Worm (Caenorhabditis elegans): ENCODE data around the gene C55C3.1.

Gene C55C3.1

DNA sequence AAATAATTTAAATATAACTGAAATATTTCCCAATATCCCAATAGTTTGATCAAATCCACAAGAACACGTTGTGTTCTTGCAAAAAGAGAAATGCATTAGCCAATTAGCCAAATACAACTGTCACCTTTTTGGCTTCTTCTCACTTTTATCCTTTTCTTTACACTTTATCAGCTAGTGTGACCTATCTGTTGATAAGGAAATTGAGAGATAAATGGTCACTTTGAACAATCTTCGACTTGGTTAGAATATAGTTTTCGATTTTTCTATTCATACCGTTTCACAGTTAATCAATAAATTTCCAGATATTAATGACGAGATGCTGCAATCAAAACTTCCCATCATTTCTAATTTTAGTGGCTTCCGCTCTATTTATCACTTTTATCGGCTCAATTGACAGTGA lies at the start of gene C55C3.1:
Gene C55C3.1 (plus strand): TSS at position 301 of the 400 bp plus-strand sequence.
- no peak for TF ChIP-seq unc-62 (GFP tag; optimal IDR thresholded peaks at IDR 0.05)

ce11 chrIV:5659461-5659860 lies 49.4 kb upstream of the C55C3.1 start:
- TF ChIP-seq unc-62 (GFP tag; optimal IDR thresholded peaks at IDR 0.05): no peak

ce11 chrIV:5660239-5660638 lies 48.7 kb upstream of the C55C3.1 start, which contains the start of gene skn-1:
Gene skn-1 (minus strand): TSS chrIV:5660384.
- no peak for TF ChIP-seq unc-62 (GFP tag; optimal IDR thresholded peaks at IDR 0.05)

ce11 chrIV:5662073-5662472 lies 46.8 kb upstream of the C55C3.1 start:
- TF ChIP-seq unc-62 (GFP tag; optimal IDR thresholded peaks at IDR 0.05): no peak

ce11 chrIV:5662886-5663285 lies 46.0 kb upstream of the C55C3.1 start:
- TF ChIP-seq unc-62 (GFP tag; optimal IDR thresholded peaks at IDR 0.05): no peak

ce11 chrIV:5664375-5665004 lies 44.4 kb upstream of the C55C3.1 start, which contains the start of gene bec-1:
Gene bec-1 (minus strand): TSS chrIV:5664425.
- no peak for TF ChIP-seq unc-62 (GFP tag; optimal IDR thresholded peaks at IDR 0.05)

DNA sequence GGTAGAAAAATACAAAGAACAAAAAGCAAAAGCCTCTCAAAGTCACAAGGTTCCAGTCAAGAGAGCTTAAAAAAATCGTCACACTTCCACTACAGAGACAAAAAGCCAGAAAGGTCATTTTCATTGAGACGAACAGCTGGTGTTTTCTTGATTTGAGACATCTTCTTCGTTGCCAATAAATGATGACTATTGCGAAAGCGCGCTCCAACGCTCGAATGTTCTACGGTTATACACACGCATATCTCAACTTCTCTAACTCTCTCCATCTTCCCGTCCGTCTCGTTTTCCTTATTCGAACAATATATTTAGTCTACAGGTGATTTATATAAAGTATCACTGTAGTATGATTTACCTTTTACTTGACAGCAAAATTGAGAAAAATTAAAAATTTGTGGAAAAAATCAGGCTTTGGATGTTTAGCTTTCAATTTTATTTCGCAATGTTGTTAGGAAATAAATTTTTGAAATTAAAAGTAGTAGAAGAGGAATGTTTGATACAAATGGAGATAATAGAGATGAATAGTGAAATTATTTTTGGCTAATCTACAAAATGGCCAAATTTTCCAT lies 43.5 kb upstream of the C55C3.1 start:
- no peak for TF ChIP-seq unc-62 (GFP tag; optimal IDR thresholded peaks at IDR 0.05)

DNA sequence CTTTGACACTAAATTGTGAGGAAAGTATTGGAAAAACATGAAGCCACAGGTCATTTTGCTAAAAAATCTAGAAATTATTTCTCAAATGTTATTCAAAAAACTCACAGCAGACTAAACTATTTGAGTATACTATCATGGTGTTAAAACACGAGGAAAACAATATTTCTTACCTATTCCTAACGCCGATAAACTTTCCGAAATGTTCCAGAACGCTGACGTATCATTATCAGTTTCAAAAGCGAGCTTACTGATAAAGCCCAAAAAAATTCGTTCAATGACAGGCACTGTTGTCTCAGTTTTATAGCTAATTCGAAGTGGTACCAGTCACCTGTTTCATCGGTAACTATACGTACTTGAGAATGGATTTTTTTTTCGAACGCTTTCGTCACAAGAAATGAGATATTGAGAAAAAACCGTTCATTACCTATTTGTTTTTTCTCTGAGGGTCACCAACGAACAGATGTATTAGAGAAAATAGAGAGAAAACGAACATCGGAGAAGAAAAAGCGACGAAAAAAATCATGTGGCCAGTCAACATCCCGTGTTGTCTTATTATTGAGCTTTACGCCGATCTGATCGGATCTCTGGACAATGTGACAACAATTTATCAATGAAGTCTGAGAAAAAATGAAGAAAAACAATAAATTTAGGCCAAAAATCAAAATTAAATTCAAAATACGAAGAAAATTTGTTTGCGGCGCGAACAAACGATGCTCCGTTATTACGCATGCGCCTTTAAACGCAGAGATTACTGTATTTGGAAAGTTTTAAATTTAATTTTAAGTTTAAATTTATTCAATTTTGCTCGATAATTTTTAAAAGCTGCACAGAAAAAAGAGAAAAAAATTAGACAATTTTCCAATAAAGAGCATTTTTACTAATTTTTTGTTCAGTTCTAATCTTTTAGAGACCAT lies 42.5 kb upstream of the C55C3.1 start:
- no peak for TF ChIP-seq unc-62 (GFP tag; optimal IDR thresholded peaks at IDR 0.05)

- no peak for TF ChIP-seq unc-62 (GFP tag; optimal IDR thresholded peaks at IDR 0.05)
Observed at ce11 chrIV:5667191-5667590, 41.7 kb upstream of the C55C3.1 start.

DNA sequence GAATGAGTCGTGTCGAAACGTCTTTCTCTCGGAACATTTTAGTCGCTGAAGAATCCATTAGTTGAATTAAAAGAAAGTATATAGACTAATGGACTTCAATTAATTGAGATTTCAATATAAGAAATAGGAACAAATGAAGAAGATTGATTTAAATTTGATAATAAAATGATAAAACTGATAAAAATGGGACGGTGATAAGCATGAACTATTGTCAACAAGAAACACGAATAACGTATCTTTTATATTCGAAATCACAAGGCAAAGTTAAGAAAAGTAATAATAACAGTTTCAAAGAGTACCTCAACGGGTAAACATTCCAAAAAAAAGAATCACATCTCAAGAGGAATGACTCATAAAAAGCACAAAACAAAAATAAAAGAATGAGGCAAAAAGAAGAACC lies 39.4 kb upstream of the C55C3.1 start, which contains the start of gene T19E7.6:
Gene T19E7.6 (minus strand): TSS at position 45 of the 400 bp plus-strand sequence.
- TF ChIP-seq unc-62 (GFP tag; optimal IDR thresholded peaks at IDR 0.05): no peak

DNA sequence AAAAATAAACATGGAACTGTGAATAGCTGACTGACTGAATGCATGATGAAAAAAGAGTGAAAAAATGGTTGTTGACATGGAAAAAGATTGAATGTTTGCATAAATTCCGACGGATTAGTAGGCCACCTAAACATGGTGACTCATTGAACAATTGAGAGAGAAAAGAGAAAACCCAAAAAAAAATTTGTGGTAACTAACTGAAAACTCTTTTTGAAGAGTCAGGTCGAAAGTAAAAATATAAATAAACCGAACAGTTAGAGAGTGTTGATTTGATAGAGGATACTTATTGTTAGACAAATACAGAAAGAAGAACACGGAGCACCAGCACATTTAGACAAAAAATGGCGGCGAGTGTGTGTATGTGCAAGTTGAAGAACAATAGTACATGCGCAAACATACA lies 37.6 kb upstream of the C55C3.1 start:
- no peak for TF ChIP-seq unc-62 (GFP tag; optimal IDR thresholded peaks at IDR 0.05)

DNA sequence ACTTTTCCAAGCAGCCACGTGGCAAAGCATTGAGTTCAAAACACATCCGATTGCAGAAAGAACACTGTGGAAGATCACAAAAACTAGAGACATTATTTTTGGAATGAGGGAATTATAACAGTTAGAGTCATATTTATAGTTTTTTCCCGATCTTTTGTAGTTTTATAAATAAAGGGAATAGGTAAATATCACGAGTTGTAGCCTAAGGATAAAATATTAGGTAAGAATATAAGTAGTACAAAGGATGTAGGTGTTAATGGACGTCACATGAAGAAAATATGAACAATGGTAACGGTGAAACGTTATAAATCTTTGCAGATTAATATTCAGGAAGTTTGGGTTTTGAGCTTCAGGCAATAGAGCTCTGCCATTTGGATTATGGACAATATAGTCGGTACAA lies 34.5 kb upstream of the C55C3.1 start, which contains the start of gene srd-5:
Gene srd-5 (minus strand): TSS at position 101 of the 400 bp plus-strand sequence.
- no peak for TF ChIP-seq unc-62 (GFP tag; optimal IDR thresholded peaks at IDR 0.05)

ce11 chrIV:5678044-5678443 lies 30.9 kb upstream of the C55C3.1 start, which contains the start of gene C55C3.4:
Gene C55C3.4 (minus strand): TSS chrIV:5678144.
- no peak for TF ChIP-seq unc-62 (GFP tag; optimal IDR thresholded peaks at IDR 0.05)

ce11 chrIV:5682547-5683234 lies 26.2 kb upstream of the C55C3.1 start, which contains the start of the genes C55C3.7 and C55C3.6:
Gene C55C3.7 (minus strand): TSS chrIV:5682647.
Gene C55C3.6 (plus strand): TSS chrIV:5683184.
- no peak for TF ChIP-seq unc-62 (GFP tag; optimal IDR thresholded peaks at IDR 0.05)

DNA sequence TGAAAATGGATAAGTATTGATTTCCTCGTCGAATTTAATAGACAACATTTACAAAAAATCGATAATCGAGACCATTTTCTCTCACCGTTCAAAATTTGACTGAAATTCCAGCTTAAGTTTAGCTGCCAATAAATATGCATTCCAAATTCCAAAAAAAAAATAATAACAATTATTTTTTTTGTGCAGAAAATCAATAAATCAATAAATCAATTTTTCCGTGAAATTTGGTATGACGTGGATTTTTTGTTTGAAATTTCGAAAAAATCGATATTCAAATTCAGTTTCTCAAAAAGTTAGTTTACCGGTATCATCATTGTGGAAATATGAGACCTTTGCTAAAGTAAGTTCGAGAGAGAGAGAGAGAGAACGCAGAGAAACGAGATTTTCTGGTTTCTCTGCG lies 23.9 kb upstream of the C55C3.1 start, which contains the start of gene C55C3.3:
Gene C55C3.3 (plus strand): TSS at position 274 of the 400 bp plus-strand sequence.
- no peak for TF ChIP-seq unc-62 (GFP tag; optimal IDR thresholded peaks at IDR 0.05)
